Fruit fly (Drosophila melanogaster) whole organism, prepupa: ENCODE results near the gene CG42394.

ENCODE experiments used
- Blimp-1 ChIP-seq: fragments of 200-800 bp; sonication (Bioruptor generic); optimal IDR thresholded peaks from 3 replicates; lab custom pipeline; 2017; ENCODE audit warnings: missing biosample characterization, missing genetic modification characterization, mild to moderate bottlenecking, moderate library complexity, missing genetic modification reagents
- CG10631 ChIP-seq: fragments of 200-800 bp; sonication (Bioruptor generic); optimal IDR thresholded peaks from 2 replicates; lab custom pipeline; 2016; ENCODE audit warnings: missing biosample characterization, missing genetic modification characterization
- CG11762 ChIP-seq: fragments of 200-800 bp; sonication (Bioruptor generic); optimal IDR thresholded peaks from 3 replicates; lab custom pipeline; 2016; ENCODE audit warnings: missing biosample characterization, missing genetic modification characterization; ENCODE audit not compliant: insufficient read depth
- CG15336 ChIP-seq: fragments of 200-800 bp; sonication (Bioruptor generic); IDR thresholded peaks from 2 replicates; pipeline ENCODE4 v1.3.6; 2022; ENCODE audit warnings: missing biosample characterization, missing genetic modification characterization
- CG1621 ChIP-seq: fragments of 200-800 bp; sonication (Bioruptor generic); optimal IDR thresholded peaks from 3 replicates; lab custom pipeline; 2018; ENCODE audit warnings: missing biosample characterization, mild to moderate bottlenecking, missing genetic modification characterization
- CG16779 ChIP-seq: fragments of 200-800 bp; sonication (Bioruptor generic); optimal IDR thresholded peaks from 3 replicates; lab custom pipeline; 2017; ENCODE audit warnings: missing biosample characterization, mild to moderate bottlenecking, missing genetic modification characterization
- CG31627 ChIP-seq: fragments of 200-800 bp; sonication (Bioruptor generic); optimal IDR thresholded peaks from 3 replicates; lab custom pipeline; 2016; ENCODE audit warnings: missing biosample characterization, missing genetic modification characterization
- CG3919 ChIP-seq: fragments of 200-800 bp; sonication (Bioruptor generic); optimal IDR thresholded peaks from 3 replicates; lab custom pipeline; 2016; ENCODE audit warnings: missing biosample characterization, missing genetic modification characterization
- CG4318 ChIP-seq: fragments of 200-800 bp; sonication (Bioruptor generic); optimal IDR thresholded peaks from 3 replicates; lab custom pipeline; 2017; ENCODE audit warnings: missing biosample characterization, mild to moderate bottlenecking, missing genetic modification characterization
- CG6163 ChIP-seq: fragments of 200-800 bp; sonication (Bioruptor generic); IDR thresholded peaks from 3 replicates; pipeline ENCODE4 v1.3.6; 2022; ENCODE audit warnings: missing biosample characterization, missing genetic modification characterization
- CG6276 ChIP-seq: fragments of 200-800 bp; sonication (Bioruptor generic); optimal IDR thresholded peaks from 2 replicates; lab custom pipeline; 2017; ENCODE audit warnings: missing biosample characterization, mild to moderate bottlenecking, missing genetic modification characterization
- CG6808 ChIP-seq: fragments of 200-800 bp; sonication (Bioruptor generic); optimal IDR thresholded peaks from 3 replicates; lab custom pipeline; 2017; ENCODE audit warnings: missing biosample characterization, missing genetic modification characterization, mild to moderate bottlenecking, moderate library complexity, missing genetic modification reagents
- CG7368 ChIP-seq: fragments of 200-800 bp; sonication (Bioruptor generic); optimal IDR thresholded peaks from 3 replicates; lab custom pipeline; 2016; ENCODE audit warnings: missing biosample characterization, missing genetic modification characterization
- CG8632 ChIP-seq: fragments of 200-800 bp; sonication (Bioruptor generic); optimal IDR thresholded peaks from 3 replicates; lab custom pipeline; 2016; ENCODE audit warnings: missing biosample characterization, missing genetic modification characterization
- CG9139 ChIP-seq: fragments of 200-800 bp; sonication (Bioruptor generic); optimal IDR thresholded peaks from 3 replicates; lab custom pipeline; 2017; ENCODE audit warnings: missing biosample characterization, mild to moderate bottlenecking, missing genetic modification characterization
- Eip75B ChIP-seq: fragments of 200-800 bp; sonication (Bioruptor generic); optimal IDR thresholded peaks from 3 replicates; lab custom pipeline; 2016; ENCODE audit warnings: missing biosample characterization, missing genetic modification characterization
- Eip93F ChIP-seq: fragments of 200-800 bp; sonication (Bioruptor generic); optimal IDR thresholded peaks from 2 replicates; lab custom pipeline; 2016; ENCODE audit warnings: missing biosample characterization, mild to moderate bottlenecking, missing genetic modification characterization
- Ets21C ChIP-seq: fragments of 200-800 bp; sonication (Bioruptor generic); optimal IDR thresholded peaks from 3 replicates; lab custom pipeline; 2016; ENCODE audit warnings: missing biosample characterization, missing genetic modification characterization
- Gug ChIP-seq: fragments of 200-800 bp; sonication (Bioruptor generic); IDR thresholded peaks from 2 replicates; pipeline ENCODE4 v1.3.6; 2022; ENCODE audit warnings: missing biosample characterization, missing genetic modification characterization
- Hr38 ChIP-seq: sonication (Bioruptor generic); optimal IDR thresholded peaks from 2 replicates; lab custom pipeline; 2016; ENCODE audit warnings: missing biosample characterization, missing genetic modification characterization
- Hr39 ChIP-seq: fragments of 200-800 bp; sonication (Bioruptor generic); optimal IDR thresholded peaks from 2 replicates; lab custom pipeline; 2016; ENCODE audit warnings: missing biosample characterization, missing genetic modification characterization
- Hr4 ChIP-seq: fragments of 200-800 bp; sonication (Bioruptor generic); optimal IDR thresholded peaks from 3 replicates; lab custom pipeline; 2016; ENCODE audit warnings: missing biosample characterization, missing genetic modification characterization
- OdsH ChIP-seq: fragments of 200-800 bp; sonication (Bioruptor generic); optimal IDR thresholded peaks from 3 replicates; lab custom pipeline; 2016; ENCODE audit warnings: missing biosample characterization, missing genetic modification characterization
- Smox ChIP-seq: fragments of 200-800 bp; sonication (Bioruptor generic); optimal IDR thresholded peaks from 3 replicates; lab custom pipeline; 2016; ENCODE audit warnings: missing biosample characterization, missing genetic modification characterization
- Sox102F ChIP-seq: fragments of 200-800 bp; sonication (Bioruptor generic); optimal IDR thresholded peaks from 2 replicates; lab custom pipeline; 2016; ENCODE audit warnings: missing biosample characterization, mild to moderate bottlenecking, missing genetic modification characterization
- Sox14 ChIP-seq: fragments of 200-800 bp; sonication (Bioruptor generic); optimal IDR thresholded peaks from 3 replicates; lab custom pipeline; 2016; ENCODE audit warnings: missing biosample characterization, missing genetic modification characterization
- achi ChIP-seq: fragments of 200-800 bp; sonication (Bioruptor generic); optimal IDR thresholded peaks from 3 replicates; lab custom pipeline; 2016; ENCODE audit warnings: missing biosample characterization, missing genetic modification characterization
- acj6 ChIP-seq: fragments of 200-800 bp; sonication (Bioruptor generic); optimal IDR thresholded peaks from 3 replicates; lab custom pipeline; 2016; ENCODE audit warnings: missing biosample characterization, missing genetic modification characterization
- cyc ChIP-seq: fragments of 200-800 bp; sonication (Bioruptor generic); optimal IDR thresholded peaks from 3 replicates; lab custom pipeline; 2016; ENCODE audit warnings: missing biosample characterization, missing genetic modification characterization
- dac ChIP-seq: fragments of 200-800 bp; sonication (Bioruptor generic); optimal IDR thresholded peaks from 2 replicates; lab custom pipeline; 2017; ENCODE audit warnings: missing biosample characterization, mild to moderate bottlenecking, missing genetic modification characterization
- dsx ChIP-seq: fragments of 200-800 bp; optimal IDR thresholded peaks from 3 replicates; lab custom pipeline; 2019; ENCODE audit warnings: missing biosample characterization, mild to moderate bottlenecking, missing genetic modification characterization, moderate library complexity; ENCODE audit not compliant: poor library complexity, severe bottlenecking
- eg ChIP-seq: fragments of 200-800 bp; sonication (Bioruptor generic); IDR thresholded peaks from 3 replicates; pipeline ENCODE4 v1.3.6; 2022; ENCODE audit warnings: missing biosample characterization, missing genetic modification characterization
- esn ChIP-seq: fragments of 200-800 bp; sonication (Bioruptor generic); optimal IDR thresholded peaks from 2 replicates; lab custom pipeline; 2016; ENCODE audit warnings: missing biosample characterization, mild to moderate bottlenecking, missing genetic modification characterization, moderate library complexity
- fd59A ChIP-seq: fragments of 200-800 bp; sonication (Bioruptor generic); optimal IDR thresholded peaks from 2 replicates; lab custom pipeline; 2017; ENCODE audit warnings: missing biosample characterization, mild to moderate bottlenecking, missing genetic modification characterization, missing genetic modification reagents
- fkh ChIP-seq: fragments of 200-800 bp; sonication (Bioruptor generic); optimal IDR thresholded peaks from 3 replicates; lab custom pipeline; 2017; ENCODE audit warnings: missing biosample characterization, mild to moderate bottlenecking, missing genetic modification characterization, moderate library complexity
- lz ChIP-seq: fragments of 200-800 bp; sonication (Bioruptor generic); optimal IDR thresholded peaks from 3 replicates; lab custom pipeline; 2016; ENCODE audit warnings: missing biosample characterization, missing genetic modification characterization
- net ChIP-seq: fragments of 200-800 bp; sonication (Bioruptor generic); optimal IDR thresholded peaks from 3 replicates; lab custom pipeline; 2016; ENCODE audit warnings: missing biosample characterization, missing genetic modification characterization
- pdm3 ChIP-seq: fragments of 200-800 bp; sonication (Bioruptor generic); optimal IDR thresholded peaks from 3 replicates; lab custom pipeline; 2016; ENCODE audit warnings: missing biosample characterization, missing genetic modification characterization
- salr ChIP-seq, 2 experiments: fragments of 200-800 bp; sonication (Bioruptor generic); optimal IDR thresholded peaks; 3 replicates each; lab custom pipeline; 2016 to 2018; ENCODE audit warnings: missing biosample characterization in 2 of 2, missing genetic modification characterization in 2 of 2, mild to moderate bottlenecking in 1 of 2
- spab ChIP-seq: fragments of 200-800 bp; sonication (Bioruptor generic); optimal IDR thresholded peaks from 2 replicates; lab custom pipeline; 2017; ENCODE audit warnings: missing biosample characterization, mild to moderate bottlenecking, missing genetic modification characterization, missing genetic modification reagents
- ss ChIP-seq, 2 experiments: fragments of 200-800 bp; sonication (Bioruptor generic); optimal IDR thresholded peaks; 2 replicates in 1 of 2; 3 replicates in 1 of 2; lab custom pipeline; 2017 to 2018; ENCODE audit warnings: mild to moderate bottlenecking in 2 of 2, missing biosample characterization in 2 of 2, missing genetic modification characterization in 2 of 2, moderate library complexity in 1 of 2
- svp ChIP-seq: fragments of 200-800 bp; sonication (Bioruptor generic); peaks from one replicate; lab custom pipeline; 2016; ENCODE audit warnings: missing biosample characterization, missing genetic modification characterization
- topi ChIP-seq: fragments of 200-800 bp; sonication (Bioruptor generic); optimal IDR thresholded peaks from 3 replicates; lab custom pipeline; 2016; ENCODE audit warnings: missing biosample characterization, missing genetic modification characterization
- vri ChIP-seq: fragments of 200-800 bp; sonication (Bioruptor generic); optimal IDR thresholded peaks from 3 replicates; lab custom pipeline; 2016; ENCODE audit warnings: missing biosample characterization, mild to moderate bottlenecking, missing genetic modification characterization

Gene CG42394

dm6 chr3R:10868427-10868962 lies 18.9 kb downstream of the CG42394 start, which contains the start of the genes SelR and Tsp86D:
SelR (minus strand) TSS chr3R:10868642.
Tsp86D (plus strand) TSS chr3R:10868708.
- TF ChIP-seq CG6808 (GFP tag; lab: Kevin White, UChicago) = no peak
- peak; percentile 10 for TF ChIP-seq esn
- TF ChIP-seq Smox (GFP tag; lab: Kevin White, UChicago) = no peak
- TF ChIP-seq ss (GFP tag; optimal IDR thresholded peaks at IDR 0.05; lab: Kevin White, UChicago) = peak in 1 of 2 experiments; percentile 14
- TF ChIP-seq CG16779 (tag; lab: Kevin White, UChicago) = no peak
- TF ChIP-seq spab (GFP tag; lab: Kevin White, UChicago) = no peak
- peak; percentile 9; the same call in 1 of the 2 replicates for TF ChIP-seq CG15336
- peak; percentile 58 for TF ChIP-seq Sox14 (GFP tag; lab: Kevin White, UChicago)
- 0 out of 3 replicates have a peak, but pooled peaks have one; percentile 6 for TF ChIP-seq eg (GFP tag; lab: Robert Waterston, UW)
- peak; percentile 31 for TF ChIP-seq net (GFP tag; lab: Kevin White, UChicago)
- TF ChIP-seq topi (GFP tag; lab: Kevin White, UChicago) = no peak
- TF ChIP-seq fkh (GFP tag; lab: Kevin White, UChicago) = peak; percentile 63

dm6 chr3R:10870561-10870960 lies 20.9 kb downstream of the CG42394 start:
- TF ChIP-seq dsx (GFP tag; lab: Kevin White, UChicago) (peak; percentile 40), CG3919 (no peak), vri (GFP tag; lab: Kevin White, UChicago) (peak; percentile 79), svp (GFP tag; lab: Kevin White, UChicago) (peak; percentile 93)
- TF ChIP-seq, all 60 proteins: peak for 3

- TF ChIP-seq Gug (GFP tag; lab: Robert Waterston, UW) (no peak), Sox14 (GFP tag; lab: Kevin White, UChicago) (peak; percentile 31), svp (GFP tag; lab: Kevin White, UChicago) (peak; percentile 79), CG10631 (no peak), cyc (GFP tag; lab: Kevin White, UChicago) (no peak), Smox (GFP tag; lab: Kevin White, UChicago) (no peak), Sox102F (GFP tag; lab: Kevin White, UChicago) (no peak), CG6276 (no peak), CG31627 (GFP tag; lab: Kevin White, UChicago) (peak; percentile 50), dsx (GFP tag; lab: Kevin White, UChicago) (peak; percentile 21), spab (GFP tag; lab: Kevin White, UChicago) (no peak), fd59A (GFP tag; lab: Kevin White, UChicago) (peak; percentile 26), CG4318 (GFP tag; lab: Kevin White, UChicago) (no peak), CG8632 (GFP tag; lab: Kevin White, UChicago) (peak; percentile 22), CG1621 (peak; percentile 18), Eip75B (peak; percentile 60), CG6163 (peak; percentile 50; the same call in 1 of the 3 replicates), CG11762 (GFP tag; lab: Kevin White, UChicago) (no peak), dac (GFP tag; lab: Kevin White, UChicago) (no peak), pdm3 (GFP tag; lab: Kevin White, UChicago) (no peak), Blimp-1 (GFP tag; lab: Kevin White, UChicago) (no peak), Hr38 (GFP tag; lab: Kevin White, UChicago) (no peak), eg (GFP tag; lab: Robert Waterston, UW) (peak; percentile 40; the same call in 1 of the 3 replicates), acj6 (GFP tag; lab: Kevin White, UChicago) (peak; percentile 63), salr (GFP tag; optimal IDR thresholded peaks at IDR 0.05; lab: Kevin White, UChicago) (no peak), CG9139 (GFP tag; lab: Kevin White, UChicago) (no peak), Hr39 (GFP tag; lab: Kevin White, UChicago) (peak; percentile 40), lz (GFP tag; lab: Kevin White, UChicago) (peak; percentile 66), Hr4 (GFP tag; lab: Kevin White, UChicago) (peak; percentile 54), achi (GFP tag; lab: Kevin White, UChicago) (peak; percentile 51), Ets21C (GFP tag; lab: Kevin White, UChicago) (no peak), CG7368 (GFP tag; lab: Kevin White, UChicago) (peak; percentile 18), OdsH (peak; percentile 56), vri (GFP tag; lab: Kevin White, UChicago) (peak; percentile 32), CG6808 (GFP tag; lab: Kevin White, UChicago) (peak; percentile 53), CG15336 (peak; percentile 68), fkh (GFP tag; lab: Kevin White, UChicago) (peak; percentile 40), Eip93F (peak; percentile 44)
Observed at dm6 chr3R:10872148-10872783, 22.6 kb downstream of the CG42394 start, which contains the start of gene Fdh. Fdh (minus strand) TSS chr3R:10872381.
